Fruit fly (Drosophila melanogaster): ENCODE data around the gene Sfp24Bc.

Sfp24Bc gene

dm6 chr2L:3703260-3703659, 32.9 kb upstream of the Sfp24Bc start, which contains the start of gene CG2816 (continued):
- TF ChIP-seq CG10431 (GFP tag; optimal IDR thresholded peaks at IDR 0.05) (no peak), CG14014 (GFP tag; IDR thresholded peaks at IDR 0.05) (peak; percentile 92), Taf1 (GFP tag; IDR thresholded peaks at IDR 0.05) (peak; percentile 73), CG33557 (GFP tag; optimal IDR thresholded peaks at IDR 0.05) (no peak), CG31365 (tag; optimal IDR thresholded peaks at IDR 0.05) (no peak), sqz (GFP tag; optimal IDR thresholded peaks at IDR 0.05) (no peak), CG30403 (GFP tag; optimal IDR thresholded peaks at IDR 0.05) (peak; percentile 80), Hr51 (GFP tag; optimal IDR thresholded peaks at IDR 0.05) (peak; percentile 60 to 68), lbe (GFP tag; optimal IDR thresholded peaks at IDR 0.05) (peak; percentile 86), bab2 (GFP tag; optimal IDR thresholded peaks at IDR 0.05) (peak; percentile 0), CG13775 (GFP tag; optimal IDR thresholded peaks at IDR 0.05) (peak; percentile 26), bowl (GFP tag; IDR thresholded peaks at IDR 0.05) (no peak), MESR4 (GFP tag; optimal IDR thresholded peaks at IDR 0.05) (no peak), CG6683 (GFP tag; optimal IDR thresholded peaks at IDR 0.05) (no peak), pho (GFP tag; optimal IDR thresholded peaks at IDR 0.05) (peak; percentile 88), sd (tag; optimal IDR thresholded peaks at IDR 0.05) (peak; percentile 61), Optix (GFP tag; IDR thresholded peaks at IDR 0.05) (0 out of 3 replicates have a peak, but pooled peaks have one; percentile 40), E2f1 (GFP tag; IDR thresholded peaks at IDR 0.05) (0 out of 2 replicates have a peak, but pooled peaks have one; percentile 33), CG15601 (tag; optimal IDR thresholded peaks at IDR 0.05) (peak; percentile 8), CG10366 (GFP tag; IDR thresholded peaks at IDR 0.05) (peak; percentile 49; the same call in 1 of the 2 replicates), kay (GFP tag; optimal IDR thresholded peaks at IDR 0.05) (peak; percentile 53), Spps (tag; optimal IDR thresholded peaks at IDR 0.05) (no peak), scrt (GFP tag; optimal IDR thresholded peaks at IDR 0.05) (peak; percentile 28), sob (GFP tag; IDR thresholded peaks at IDR 0.05) (peak; percentile 93), CG10267 (tag; optimal IDR thresholded peaks at IDR 0.05) (peak; percentile 19), CG4707 (GFP tag; optimal IDR thresholded peaks at IDR 0.05) (no peak), D19B (GFP tag; optimal IDR thresholded peaks at IDR 0.05) (peak; percentile 27), CG14441 (GFP tag; IDR thresholded peaks at IDR 0.05) (peak; percentile 63; the same call in 1 of the 2 replicates), CG17361 (GFP tag; IDR thresholded peaks at IDR 0.05) (no peak), caup (GFP tag; optimal IDR thresholded peaks at IDR 0.05; ENCODE audit: severe bottlenecking) (peak; percentile 51), pros (GFP tag; optimal IDR thresholded peaks at IDR 0.05) (no peak), Blimp-1 (GFP tag; optimal IDR thresholded peaks at IDR 0.05) (no peak), CG12071 (GFP tag; optimal IDR thresholded peaks at IDR 0.05) (peak; percentile 20), HHEX (GFP tag; optimal IDR thresholded peaks at IDR 0.05) (peak; percentile 35), jigr1 (GFP tag; IDR thresholded peaks at IDR 0.05) (no peak), CG2889 (GFP tag; IDR thresholded peaks at IDR 0.05) (peak; percentile 76; the same call in 2 of the 3 replicates), vfl (GFP tag; optimal IDR thresholded peaks at IDR 0.05) (peak; percentile 89), CG18599 (GFP tag; optimal IDR thresholded peaks at IDR 0.05) (peak; percentile 61), gfzf (GFP tag; optimal IDR thresholded peaks at IDR 0.05) (no peak), pan (optimal IDR thresholded peaks at IDR 0.05) (no peak), pan (GFP tag; optimal IDR thresholded peaks at IDR 0.05 in 1 of 2, IDR thresholded peaks at IDR 0.05 in 1 of 2) (peak in 1 of 2 experiments; percentile 60), CG12219 (GFP tag; optimal IDR thresholded peaks at IDR 0.05) (peak; percentile 59), CG12299 (tag; optimal IDR thresholded peaks at IDR 0.05) (peak; percentile 63), slbo (GFP tag; IDR thresholded peaks at IDR 0.05) (peak; percentile 95), fu2 (GFP tag; optimal IDR thresholded peaks at IDR 0.05) (peak; percentile 88), Camta (GFP tag; optimal IDR thresholded peaks at IDR 0.05) (peak; percentile 70), cato (GFP tag; optimal IDR thresholded peaks at IDR 0.05; ENCODE audit: borderline replicate concordance) (no peak), lmd (GFP tag; IDR thresholded peaks at IDR 0.05) (peak; percentile 92), schlank (tag; optimal IDR thresholded peaks at IDR 0.05) (peak; percentile 68), CG4282 (GFP tag; optimal IDR thresholded peaks at IDR 0.05) (peak; percentile 75)
